Fruit fly (Drosophila melanogaster) whole organism, embryonic: ENCODE measurements around the gene qjt.

Experiments used
- Adf1 ChIP-seq: fragments of 200-800 bp; sonication (Bioruptor generic); IDR thresholded peaks from 2 replicates; pipeline ENCODE4 v1.3.6; 2022; ENCODE audit warnings: missing biosample characterization, missing genetic modification characterization
- Aef1 ChIP-seq: fragments of 200-800 bp; sonication (Bioruptor generic); IDR thresholded peaks from 3 replicates; pipeline ENCODE4 v1.3.6; 2022; ENCODE audit warnings: missing biosample characterization, missing genetic modification characterization
- Antp ChIP-seq: fragments of 200-800 bp; sonication (Bioruptor generic); optimal IDR thresholded peaks from 3 replicates; lab custom pipeline; 2016; ENCODE audit warnings: missing biosample characterization, missing genetic modification characterization
- B-H1 ChIP-seq: fragments of 200-800 bp; sonication (Bioruptor generic); IDR thresholded peaks from 3 replicates; pipeline ENCODE4 v1.3.6; 2022; ENCODE audit warnings: missing biosample characterization, missing genetic modification characterization
- CG10147 ChIP-seq: fragments of 200-800 bp; sonication (Bioruptor generic); optimal IDR thresholded peaks from 2 replicates; lab custom pipeline; 2019; ENCODE audit warnings: missing biosample characterization, mild to moderate bottlenecking, missing genetic modification characterization, moderate library complexity
- CG10654 ChIP-seq: fragments of 200-800 bp; sonication (Bioruptor generic); optimal IDR thresholded peaks from 2 replicates; lab custom pipeline; 2016; ENCODE audit warnings: missing biosample characterization, missing genetic modification characterization
- CG11695 ChIP-seq: fragments of 200-800 bp; sonication (Bioruptor generic); IDR thresholded peaks from 3 replicates; pipeline ENCODE4 v1.3.6; 2022; ENCODE audit warnings: missing biosample characterization, missing genetic modification characterization
- CG17186 ChIP-seq: fragments of 200-800 bp; sonication (Bioruptor generic); optimal IDR thresholded peaks from 3 replicates; lab custom pipeline; 2017; ENCODE audit warnings: missing biosample characterization, missing genetic modification reagents, missing genetic modification characterization
- CG17328 ChIP-seq: fragments of 200-800 bp; sonication (Bioruptor generic); IDR thresholded peaks from 2 replicates; pipeline ENCODE4 v1.3.6; 2022; ENCODE audit warnings: missing biosample characterization, missing genetic modification characterization
- CG17361 ChIP-seq: fragments of 200-800 bp; sonication (Bioruptor generic); IDR thresholded peaks from 3 replicates; pipeline ENCODE4 v1.3.6; 2022; ENCODE audit warnings: missing biosample characterization, missing genetic modification characterization
- CG3726 ChIP-seq: fragments of 200-800 bp; sonication (Bioruptor generic); IDR thresholded peaks from 3 replicates; pipeline ENCODE4, ENCODE4 v1.3.6; 2022; ENCODE audit warnings: missing biosample characterization, missing genetic modification characterization
- CG3838 ChIP-seq: fragments of 200-800 bp; sonication (Bioruptor generic); optimal IDR thresholded peaks from 3 replicates; lab custom pipeline; 2016; ENCODE audit warnings: missing biosample characterization, missing genetic modification characterization
- CG3995 ChIP-seq: fragments of 200-800 bp; sonication (Bioruptor generic); optimal IDR thresholded peaks from 3 replicates; lab custom pipeline; 2016; ENCODE audit warnings: missing biosample characterization, missing genetic modification characterization
- CG4282 ChIP-seq: fragments of 200-800 bp; sonication (Bioruptor generic); optimal IDR thresholded peaks from 2 replicates; lab custom pipeline; 2016; ENCODE audit warnings: missing biosample characterization, missing genetic modification characterization
- CG4404 ChIP-seq: fragments of 200-800 bp; sonication (Bioruptor generic); IDR thresholded peaks from 2 replicates; pipeline ENCODE4 v1.3.6; 2022; ENCODE audit warnings: missing biosample characterization, missing genetic modification characterization
- CG5180 ChIP-seq: fragments of 200-800 bp; sonication (Bioruptor generic); optimal IDR thresholded peaks from 3 replicates; lab custom pipeline; 2017; ENCODE audit warnings: missing biosample characterization, missing genetic modification characterization, mild to moderate bottlenecking, moderate library complexity, missing genetic modification reagents
- CG6254 ChIP-seq: fragments of 200-800 bp; sonication (Bioruptor generic); optimal IDR thresholded peaks from 3 replicates; lab custom pipeline; 2017; ENCODE audit warnings: mild to moderate bottlenecking, missing biosample characterization, missing genetic modification reagents, missing genetic modification characterization
- CG6813 ChIP-seq: fragments of 200-800 bp; sonication (Bioruptor generic); optimal IDR thresholded peaks from 2 replicates; lab custom pipeline; 2017; ENCODE audit warnings: missing biosample characterization, missing genetic modification characterization, mild to moderate bottlenecking, moderate library complexity, missing genetic modification reagents
- CG7839 ChIP-seq: fragments of 200-800 bp; sonication (Bioruptor generic); optimal IDR thresholded peaks from 3 replicates; lab custom pipeline; 2018; ENCODE audit warnings: missing biosample characterization, mild to moderate bottlenecking, missing genetic modification characterization, moderate library complexity
- CG7987 ChIP-seq: fragments of 200-800 bp; sonication (Bioruptor generic); optimal IDR thresholded peaks from 2 replicates; lab custom pipeline; 2018; ENCODE audit warnings: missing biosample characterization, mild to moderate bottlenecking, missing genetic modification characterization, moderate library complexity
- CG9797 ChIP-seq: fragments of 200-800 bp; sonication (Bioruptor generic); optimal IDR thresholded peaks from 3 replicates; lab custom pipeline; 2018; ENCODE audit warnings: missing biosample characterization, mild to moderate bottlenecking, missing genetic modification characterization
- CG9817 ChIP-seq: fragments of 200-800 bp; sonication (Bioruptor generic); optimal IDR thresholded peaks from 2 replicates; lab custom pipeline; 2018; ENCODE audit warnings: missing biosample characterization, mild to moderate bottlenecking, missing genetic modification characterization, moderate library complexity
- ERR ChIP-seq: fragments of 200-800 bp; sonication (Bioruptor generic); optimal IDR thresholded peaks from 2 replicates; lab custom pipeline; 2016; ENCODE audit warnings: missing biosample characterization, missing genetic modification characterization
- Mrtf ChIP-seq: fragments of 200-800 bp; sonication (Bioruptor generic); IDR thresholded peaks from 3 replicates; pipeline ENCODE4 v1.3.6; 2022; ENCODE audit warnings: missing biosample characterization, missing genetic modification characterization
- NC2β ChIP-seq: fragments of 200-800 bp; sonication (Bioruptor generic); optimal IDR thresholded peaks from 2 replicates; lab custom pipeline; 2016; ENCODE audit warnings: missing biosample characterization, missing genetic modification characterization
- Rx ChIP-seq: fragments of 200-800 bp; sonication (Bioruptor generic); IDR thresholded peaks from 2 replicates; pipeline ENCODE4 v1.3.6; 2022; ENCODE audit warnings: missing biosample characterization, missing genetic modification characterization
- TFAM ChIP-seq: fragments of 200-800 bp; sonication (Bioruptor generic); optimal IDR thresholded peaks from 2 replicates; lab custom pipeline; 2017; ENCODE audit warnings: missing biosample characterization, missing genetic modification characterization, inconsistent platforms
- Xbp1 ChIP-seq: fragments of 200-800 bp; sonication (Bioruptor generic); optimal IDR thresholded peaks from 3 replicates; lab custom pipeline; 2016; ENCODE audit warnings: missing biosample characterization, mild to moderate bottlenecking, missing genetic modification characterization
- ap ChIP-seq: fragments of 200-800 bp; sonication (Bioruptor generic); IDR thresholded peaks from 2 replicates; pipeline ENCODE4 v1.3.6; 2022; ENCODE audit warnings: missing biosample characterization, missing genetic modification characterization
- ato ChIP-seq: fragments of 200-800 bp; sonication (Bioruptor generic); IDR thresholded peaks from 2 replicates; pipeline ENCODE4 v1.3.6; 2022; ENCODE audit warnings: missing biosample characterization, missing genetic modification characterization; ENCODE audit not compliant: partially characterized antibody
- cad ChIP-seq: fragments of >200 bp; optimal IDR thresholded peaks from 2 replicates; lab custom pipeline; 2017; ENCODE audit warnings: missing biosample characterization, missing genetic modification characterization
- emc ChIP-seq: fragments of 200-800 bp; sonication (Bioruptor generic); optimal IDR thresholded peaks from 2 replicates; lab custom pipeline; 2016; ENCODE audit warnings: missing biosample characterization, missing genetic modification characterization
- en ChIP-seq: fragments of 200-800 bp; sonication (Bioruptor generic); optimal IDR thresholded peaks from 2 replicates; lab custom pipeline; 2016; ENCODE audit warnings: missing biosample characterization, missing genetic modification characterization
- eyg ChIP-seq: fragments of 200-800 bp; sonication (Bioruptor generic); optimal IDR thresholded peaks from 3 replicates; lab custom pipeline; 2016; ENCODE audit warnings: missing biosample characterization, missing genetic modification characterization
- gt ChIP-seq: fragments of 200-800 bp; sonication (Bioruptor generic); IDR thresholded peaks from 2 replicates; pipeline ENCODE4 v1.3.6; 2022; ENCODE audit warnings: missing biosample characterization, missing genetic modification characterization
- hbn ChIP-seq: fragments of 200-800 bp; sonication (Bioruptor generic); IDR thresholded peaks from 2 replicates; pipeline ENCODE4 v1.3.6; 2022; ENCODE audit warnings: missing biosample characterization, missing genetic modification characterization; ENCODE audit not compliant: partially characterized antibody
- lbe ChIP-seq: fragments of 200-800 bp; sonication (Bioruptor generic); optimal IDR thresholded peaks from 2 replicates; lab custom pipeline; 2016; ENCODE audit warnings: missing biosample characterization, mild to moderate bottlenecking, missing genetic modification characterization
- nerfin-2 ChIP-seq: fragments of 200-800 bp; sonication (Bioruptor generic); IDR thresholded peaks from 2 replicates; pipeline ENCODE4 v1.3.6; 2022; ENCODE audit warnings: missing biosample characterization, missing genetic modification characterization; ENCODE audit not compliant: partially characterized antibody
- sens ChIP-seq: fragments of 200-800 bp; sonication (Bioruptor generic); peaks from one replicate; lab custom pipeline; 2016; ENCODE audit warnings: missing biosample characterization, missing genetic modification characterization
- slp2 ChIP-seq: fragments of 200-800 bp; sonication (Bioruptor generic); optimal IDR thresholded peaks from 2 replicates; lab custom pipeline; 2016; ENCODE audit warnings: missing biosample characterization, missing genetic modification characterization
- sr ChIP-seq: fragments of 200-800 bp; sonication (Bioruptor generic); IDR thresholded peaks from 3 replicates; pipeline ENCODE4 v1.3.6; 2022; ENCODE audit warnings: missing biosample characterization, missing genetic modification characterization
- stc ChIP-seq: fragments of 200-800 bp; sonication (Bioruptor generic); IDR thresholded peaks from 2 replicates; pipeline ENCODE4 v1.3.6; 2022; ENCODE audit warnings: missing biosample characterization, missing genetic modification characterization
- stwl ChIP-seq: fragments of 200-800 bp; sonication (Bioruptor generic); optimal IDR thresholded peaks from 3 replicates; lab custom pipeline; 2018; ENCODE audit warnings: missing biosample characterization, mild to moderate bottlenecking, missing genetic modification characterization, moderate library complexity
- tio ChIP-seq: fragments of 200-800 bp; sonication (Bioruptor generic); optimal IDR thresholded peaks from 2 replicates; lab custom pipeline; 2017; ENCODE audit warnings: missing biosample characterization, missing genetic modification characterization, inconsistent platforms
- tll ChIP-seq, 2 experiments: fragments of 200-800 bp in 1 of 2; fragments of >200 bp in 1 of 2; sonication (Bioruptor generic) in 1 of 2; optimal IDR thresholded peaks; 2 replicates each; lab custom pipeline; 2017 to 2019; ENCODE audit warnings: missing biosample characterization in 2 of 2, missing genetic modification characterization in 2 of 2, mild to moderate bottlenecking in 1 of 2, moderate library complexity in 1 of 2
- unpg ChIP-seq: fragments of 200-800 bp; sonication (Bioruptor generic); optimal IDR thresholded peaks from 3 replicates; lab custom pipeline; 2018; ENCODE audit warnings: missing biosample characterization, mild to moderate bottlenecking, missing genetic modification characterization, moderate library complexity
- zfh1 ChIP-seq: fragments of 200-800 bp; sonication (Bioruptor generic); IDR thresholded peaks from 3 replicates; pipeline ENCODE4 v1.3.6; 2022; ENCODE audit warnings: missing biosample characterization, missing genetic modification characterization

Gene qjt

DNA sequence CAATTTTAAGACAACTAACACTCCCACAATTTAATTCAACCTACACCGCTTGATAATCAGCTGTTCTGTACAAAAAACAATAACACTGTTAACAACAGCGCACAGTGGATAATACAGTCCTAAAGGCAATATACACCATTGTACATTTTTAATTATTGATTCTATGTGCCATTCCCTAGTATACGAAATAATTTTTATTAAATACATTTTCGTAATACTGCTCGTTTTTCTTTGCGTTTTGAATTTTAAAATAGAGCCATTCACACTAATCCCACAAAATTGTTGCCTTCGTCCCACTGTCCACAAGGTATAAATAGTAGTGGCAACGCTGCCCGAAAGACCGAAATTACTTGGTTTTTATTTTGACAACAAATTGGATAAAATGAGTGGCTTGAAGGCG is 45.3 kb upstream of the qjt start, which contains the start of the genes Coq4 and CG32176 (continued):
- TF ChIP-seq Antp (GFP tag; lab: Kevin White, UChicago) = peak; percentile 98
- TF ChIP-seq emc (GFP tag; lab: Kevin White, UChicago) = peak; percentile 95
- peak; percentile 99 for TF ChIP-seq zfh1 (GFP tag; lab: Robert Waterston, UW)
- TF ChIP-seq CG17328 (GFP tag; lab: Robert Waterston, UW) = peak; percentile 97
- TF ChIP-seq CG17186 (GFP tag; lab: Kevin White, UChicago) = peak; percentile 74
- TF ChIP-seq ERR = peak; percentile 95
- TF ChIP-seq cad (GFP tag; lab: Kevin White, UChicago) = no peak
- TF ChIP-seq ato = peak; percentile 48
- peak; percentile 97 for TF ChIP-seq stc
- peak; percentile 96 for TF ChIP-seq CG4404
- TF ChIP-seq gt (GFP tag; lab: Robert Waterston, UW) = peak; percentile 95
- peak; percentile 99 for TF ChIP-seq CG4282
- peak; percentile 98 for TF ChIP-seq NC2β (GFP tag; lab: Kevin White, UChicago)
- TF ChIP-seq CG11695 (GFP tag; lab: Robert Waterston, UW) = peak; percentile 97
- peak; percentile 96 for TF ChIP-seq B-H1 (GFP tag; lab: Robert Waterston, UW)
- TF ChIP-seq eyg = peak; percentile 97
- TF ChIP-seq CG3726 (GFP tag; lab: Robert Waterston, UW) = peak; percentile 98
- peak; percentile 96 for TF ChIP-seq CG3838 (GFP tag; lab: Kevin White, UChicago)
- TF ChIP-seq CG9817 (tag; lab: Kevin White, UChicago) = peak; percentile 99
- TF ChIP-seq tio (GFP tag; lab: Kevin White, UChicago) = peak; percentile 98
- TF ChIP-seq tll (GFP tag; optimal IDR thresholded peaks at IDR 0.05; lab: Kevin White, UChicago) = peak in 1 of 2 experiments; percentile 32
- peak; percentile 68 for TF ChIP-seq CG3995 (GFP tag; lab: Kevin White, UChicago)
- peak; percentile 90 for TF ChIP-seq CG6254 (GFP tag; lab: Kevin White, UChicago)
- peak; percentile 95 for TF ChIP-seq en (GFP tag; lab: Kevin White, UChicago)
- peak; percentile 99 for TF ChIP-seq unpg
- TF ChIP-seq hbn = 0 out of 2 replicates have a peak, but pooled peaks have one; percentile 39
- peak; percentile 98 for TF ChIP-seq slp2 (GFP tag; lab: Kevin White, UChicago)
- TF ChIP-seq Xbp1 (GFP tag; lab: Kevin White, UChicago) = peak; percentile 99
- peak; percentile 92 for TF ChIP-seq sr (GFP tag; lab: Robert Waterston, UW)
- TF ChIP-seq ap (GFP tag; lab: Robert Waterston, UW) = peak; percentile 97
- TF ChIP-seq CG5180 = peak; percentile 83
- TF ChIP-seq nerfin-2 = peak; percentile 73
- no peak for TF ChIP-seq CG9797
- peak; percentile 95 for TF ChIP-seq CG7987 (GFP tag; lab: Kevin White, UChicago)
- TF ChIP-seq stwl (tag; lab: Kevin White, UChicago) = peak; percentile 78
- peak; percentile 96 for TF ChIP-seq lbe (GFP tag; lab: Kevin White, UChicago)
- peak; percentile 94 for TF ChIP-seq CG10147 (GFP tag; lab: Kevin White, UChicago)
- peak; percentile 97 for TF ChIP-seq Aef1
- TF ChIP-seq TFAM (GFP tag; lab: Kevin White, UChicago) = peak; percentile 90
- peak; percentile 98 for TF ChIP-seq Mrtf (GFP tag; lab: Robert Waterston, UW)
- peak; percentile 97 for TF ChIP-seq CG17361 (GFP tag; lab: Robert Waterston, UW)
- peak; percentile 100 for TF ChIP-seq sens (GFP tag; lab: Kevin White, UChicago)
- peak; percentile 97 for TF ChIP-seq Rx
- TF ChIP-seq CG6813 = peak; percentile 96
- TF ChIP-seq Adf1 = peak; percentile 86
- TF ChIP-seq CG7839 = peak; percentile 98
- peak; percentile 99 for TF ChIP-seq CG10654 (GFP tag; lab: Kevin White, UChicago)
- TF ChIP-seq, all 482 proteins: peak for 457
